Worm (Caenorhabditis elegans): Measurements from ENCODE around the gene npp-27.

The npp-27 gene

ce11 chrIV:7946899-7947499, 37.0 kb upstream of the npp-27 start, which contains the start of gene F20D12.12:
Gene F20D12.12 (plus strand): TSS chrIV:7947440.
- TF ChIP-seq elt-3 (tag; optimal IDR thresholded peaks at IDR 0.05) (peak in 1 of 6 experiments; percentile 25), lsy-2 (tag; optimal IDR thresholded peaks at IDR 0.05) (peak; percentile 88 to 98), unc-86 (tag; optimal IDR thresholded peaks at IDR 0.05) (peak; percentile 49), swsn-7 (tag; optimal IDR thresholded peaks at IDR 0.05) (peak; percentile 64), pax-3 (tag; optimal IDR thresholded peaks at IDR 0.05) (peak; percentile 54), F16B12.6 (tag; optimal IDR thresholded peaks at IDR 0.05) (peak; percentile 88), ceh-8 (GFP tag; optimal IDR thresholded peaks at IDR 0.05) (peak; percentile 28), tbx-2 (tag; optimal IDR thresholded peaks at IDR 0.05) (peak; percentile 69), nhr-90 (tag; optimal IDR thresholded peaks at IDR 0.05; ENCODE audit: poor library complexity) (peak; percentile 39), irx-1 (tag; optimal IDR thresholded peaks at IDR 0.05) (peak; percentile 19), blmp-1 (tag; optimal IDR thresholded peaks at IDR 0.05) (peak; percentile 52), ztf-11 (tag; optimal IDR thresholded peaks at IDR 0.05) (peak in 1 of 2 experiments; percentile 48), ceh-82 (tag; optimal IDR thresholded peaks at IDR 0.05) (peak; percentile 17 to 77 (median 32)), lin-15B (tag; optimal IDR thresholded peaks at IDR 0.05) (peak; percentile 46), xbp-1 (tag; optimal IDR thresholded peaks at IDR 0.05) (peak; percentile 53), efl-1 (optimal IDR thresholded peaks at IDR 0.05) (peak; percentile 69 to 78), efl-1 (GFP tag; optimal IDR thresholded peaks at IDR 0.05 in 1 of 2) (peak; percentile 62 to 96), vab-15 (tag; optimal IDR thresholded peaks at IDR 0.05) (peak; percentile 32), dpl-1 (GFP tag; optimal IDR thresholded peaks at IDR 0.05) (peak; percentile 43 to 65 (median 64)), fkh-8 (tag; optimal IDR thresholded peaks at IDR 0.05) (peak; percentile 75), mdl-1 (tag; optimal IDR thresholded peaks at IDR 0.05) (peak in 1 of 2 experiments; percentile 45), unc-130 (tag; optimal IDR thresholded peaks at IDR 0.05) (peak; percentile 57), mab-9 (GFP tag; IDR thresholded peaks at IDR 0.05) (peak; percentile 73), ceh-88 (GFP tag; IDR thresholded peaks at IDR 0.05) (peak; percentile 87), jun-1 (tag; optimal IDR thresholded peaks at IDR 0.05) (peak; percentile 39), nhr-85 (tag) (peak; percentile 68), nhr-47 (tag; optimal IDR thresholded peaks at IDR 0.05) (peak; percentile 73), mep-1 (tag; optimal IDR thresholded peaks at IDR 0.05) (peak; percentile 67), isw-1 (GFP tag; IDR thresholded peaks at IDR 0.05) (peak; percentile 91), rnt-1 (tag; optimal IDR thresholded peaks at IDR 0.05) (peak; percentile 81), nhr-20 (tag; optimal IDR thresholded peaks at IDR 0.05) (peak; percentile 75), unc-98 (GFP tag; IDR thresholded peaks at IDR 0.05) (peak; percentile 69; the same call in 1 of the 2 replicates), lin-14 (GFP tag; optimal IDR thresholded peaks at IDR 0.05) (peak; percentile 76), dsc-1 (tag; optimal IDR thresholded peaks at IDR 0.05) (peak; percentile 35), snu-23 (GFP tag; optimal IDR thresholded peaks at IDR 0.05) (peak; percentile 75), nhr-19 (GFP tag; conservative IDR thresholded peaks at IDR 0.05) (peak; percentile 91), C16A3.4 (tag; optimal IDR thresholded peaks at IDR 0.05) (peak; percentile 69), skn-1 (tag; optimal IDR thresholded peaks at IDR 0.05) (peak; percentile 45), nhr-71 (tag; optimal IDR thresholded peaks at IDR 0.05) (peak; percentile 84), fos-1 (tag; optimal IDR thresholded peaks at IDR 0.05) (peak; percentile 16), grh-1 (GFP tag; IDR thresholded peaks at IDR 0.05) (peak; percentile 71), nhr-77 (tag; optimal IDR thresholded peaks at IDR 0.05) (peak; percentile 39), lin-13 (GFP tag; optimal IDR thresholded peaks at IDR 0.05) (peak; percentile 76), lin-35 (GFP tag; optimal IDR thresholded peaks at IDR 0.05) (peak; percentile 47 to 80)
